Fruit fly (Drosophila melanogaster) whole organism, embryonic: ENCODE measurements around the gene CG6325.

Experiments used
- Aef1 ChIP-seq: fragments of 200-800 bp; sonication (Bioruptor generic); IDR thresholded peaks from 3 replicates; pipeline ENCODE4 v1.3.6; 2022; ENCODE audit warnings: missing biosample characterization, missing genetic modification characterization
- Antp ChIP-seq: fragments of 200-800 bp; sonication (Bioruptor generic); optimal IDR thresholded peaks from 3 replicates; lab custom pipeline; 2016; ENCODE audit warnings: missing biosample characterization, missing genetic modification characterization
- B-H2 ChIP-seq: fragments of 200-800 bp; sonication (Bioruptor generic); optimal IDR thresholded peaks from 2 replicates; lab custom pipeline; 2018; ENCODE audit warnings: missing biosample characterization, mild to moderate bottlenecking, missing genetic modification characterization
- Bdp1 ChIP-seq: fragments of 200-800 bp; sonication (Bioruptor generic); optimal IDR thresholded peaks from 3 replicates; lab custom pipeline; 2016; ENCODE audit warnings: missing biosample characterization, missing genetic modification characterization
- CG12659 ChIP-seq: fragments of 200-800 bp; sonication (Bioruptor generic); optimal IDR thresholded peaks from 3 replicates; lab custom pipeline; 2017; ENCODE audit warnings: mild to moderate bottlenecking, missing biosample characterization, missing genetic modification reagents, missing genetic modification characterization
- CG12942 ChIP-seq: fragments of 200-800 bp; sonication (Bioruptor generic); optimal IDR thresholded peaks from 3 replicates; lab custom pipeline; 2016; ENCODE audit warnings: missing biosample characterization, missing genetic modification characterization
- CG14441 ChIP-seq: fragments of 200-800 bp; sonication (Bioruptor generic); IDR thresholded peaks from 2 replicates; pipeline ENCODE4 v1.3.6; 2022; ENCODE audit warnings: missing biosample characterization, missing genetic modification characterization
- CG14860 ChIP-seq: fragments of 200-800 bp; sonication (Bioruptor generic); IDR thresholded peaks from 3 replicates; pipeline ENCODE4 v1.3.6; 2022; ENCODE audit warnings: missing biosample characterization, missing genetic modification characterization; ENCODE audit not compliant: partially characterized antibody
- CG15011 ChIP-seq: fragments of 200-800 bp; sonication (Bioruptor generic); optimal IDR thresholded peaks from 3 replicates; lab custom pipeline; 2018; ENCODE audit warnings: missing biosample characterization, mild to moderate bottlenecking, missing genetic modification characterization
- CG15696 ChIP-seq: fragments of 200-800 bp; sonication (Bioruptor generic); optimal IDR thresholded peaks from 2 replicates; lab custom pipeline; 2019; ENCODE audit warnings: missing biosample characterization, mild to moderate bottlenecking, missing genetic modification characterization, moderate library complexity
- CG17361 ChIP-seq: fragments of 200-800 bp; sonication (Bioruptor generic); IDR thresholded peaks from 3 replicates; pipeline ENCODE4 v1.3.6; 2022; ENCODE audit warnings: missing biosample characterization, missing genetic modification characterization
- CG17568 ChIP-seq: fragments of 200-800 bp; sonication (Bioruptor generic); optimal IDR thresholded peaks from 2 replicates; lab custom pipeline; 2018; ENCODE audit warnings: missing biosample characterization, mild to moderate bottlenecking, missing genetic modification characterization, moderate library complexity
- CG17912 ChIP-seq: fragments of 200-800 bp; sonication (Bioruptor generic); optimal IDR thresholded peaks from 2 replicates; lab custom pipeline; 2018; ENCODE audit warnings: missing biosample characterization, mild to moderate bottlenecking, missing genetic modification characterization
- CG18619 ChIP-seq: fragments of 200-800 bp; sonication (Bioruptor generic); optimal IDR thresholded peaks from 3 replicates; lab custom pipeline; 2017; ENCODE audit warnings: missing biosample characterization, mild to moderate bottlenecking, missing genetic modification characterization
- CG30403 ChIP-seq: fragments of 200-800 bp; sonication (Bioruptor generic); optimal IDR thresholded peaks from 3 replicates; lab custom pipeline; 2016; ENCODE audit warnings: missing biosample characterization, missing genetic modification characterization
- CG30431 ChIP-seq: fragments of 200-800 bp; sonication (Bioruptor generic); optimal IDR thresholded peaks from 2 replicates; lab custom pipeline; 2017; ENCODE audit warnings: missing biosample characterization, missing genetic modification characterization
- CG31224 ChIP-seq: fragments of 200-800 bp; sonication (Bioruptor generic); IDR thresholded peaks from 2 replicates; pipeline ENCODE4 v1.3.6; 2022; ENCODE audit warnings: missing biosample characterization, missing genetic modification characterization
- CG3163 ChIP-seq: fragments of 200-800 bp; sonication (Bioruptor generic); optimal IDR thresholded peaks from 3 replicates; lab custom pipeline; 2016; ENCODE audit warnings: missing biosample characterization, missing genetic modification characterization
- CG32767 ChIP-seq: fragments of 200-800 bp; sonication (Bioruptor generic); IDR thresholded peaks from 2 replicates; pipeline ENCODE4 v1.3.6; 2022; ENCODE audit warnings: missing biosample characterization, missing genetic modification characterization
- CG33557 ChIP-seq: fragments of 200-800 bp; sonication (Bioruptor generic); optimal IDR thresholded peaks from 2 replicates; lab custom pipeline; 2019; ENCODE audit warnings: missing biosample characterization, mild to moderate bottlenecking, missing genetic modification characterization, moderate library complexity
- CG4328 ChIP-seq: fragments of 200-800 bp; sonication (Bioruptor generic); optimal IDR thresholded peaks from 3 replicates; lab custom pipeline; 2017; ENCODE audit warnings: missing biosample characterization, missing genetic modification reagents, missing genetic modification characterization
- CG4424 ChIP-seq: fragments of 200-800 bp; sonication (Bioruptor generic); optimal IDR thresholded peaks from 3 replicates; lab custom pipeline; 2016; ENCODE audit warnings: missing biosample characterization, missing genetic modification characterization
- CG4854 ChIP-seq: fragments of 200-800 bp; sonication (Bioruptor generic); optimal IDR thresholded peaks from 2 replicates; lab custom pipeline; 2016; ENCODE audit warnings: missing biosample characterization, missing genetic modification characterization, inconsistent platforms
- CG6854 ChIP-seq: fragments of 200-800 bp; sonication (Bioruptor generic); optimal IDR thresholded peaks from 3 replicates; lab custom pipeline; 2017; ENCODE audit warnings: missing biosample characterization, mild to moderate bottlenecking, missing genetic modification characterization
- CG9609 ChIP-seq: fragments of 200-800 bp; sonication (Bioruptor generic); optimal IDR thresholded peaks from 3 replicates; lab custom pipeline; 2016; ENCODE audit warnings: missing biosample characterization, missing genetic modification characterization
- CHES-1-like ChIP-seq: fragments of 200-800 bp; sonication (Bioruptor generic); optimal IDR thresholded peaks from 2 replicates; lab custom pipeline; 2016; ENCODE audit warnings: missing biosample characterization, missing genetic modification characterization
- Camta ChIP-seq: fragments of 200-800 bp; sonication (Bioruptor generic); optimal IDR thresholded peaks from 2 replicates; lab custom pipeline; 2016; ENCODE audit warnings: missing biosample characterization, missing genetic modification characterization
- Eip74EF ChIP-seq, 2 experiments: fragments of 200-800 bp in 1 of 2; fragments of >200 bp in 1 of 2; sonication (Bioruptor generic) in 1 of 2; optimal IDR thresholded peaks; 2 replicates each; lab custom pipeline; 2017 to 2019; ENCODE audit warnings: missing biosample characterization in 2 of 2, missing genetic modification characterization in 2 of 2, mild to moderate bottlenecking in 1 of 2, moderate library complexity in 1 of 2
- GATAe ChIP-seq: fragments of 200-800 bp; sonication (Bioruptor generic); conservative IDR thresholded peaks from 2 replicates; pipeline ENCODE4 v1.3.6; 2022; ENCODE audit warnings: missing biosample characterization, missing genetic modification characterization
- HLH3B ChIP-seq: fragments of 200-800 bp; sonication (Bioruptor generic); IDR thresholded peaks from 2 replicates; pipeline ENCODE4 v1.3.6; 2022; ENCODE audit warnings: missing biosample characterization, missing genetic modification characterization
- NC2β ChIP-seq: fragments of 200-800 bp; sonication (Bioruptor generic); optimal IDR thresholded peaks from 2 replicates; lab custom pipeline; 2016; ENCODE audit warnings: missing biosample characterization, missing genetic modification characterization
- Nf-YB ChIP-seq: fragments of 200-800 bp; sonication (Bioruptor generic); optimal IDR thresholded peaks from 3 replicates; lab custom pipeline; 2019; ENCODE audit warnings: missing biosample characterization, mild to moderate bottlenecking, missing genetic modification characterization, moderate library complexity
- Ravus ChIP-seq: fragments of 200-800 bp; sonication (Bioruptor generic); IDR thresholded peaks from 2 replicates; pipeline ENCODE4 v1.3.6; 2022; ENCODE audit warnings: missing biosample characterization, missing genetic modification characterization
- Rfx ChIP-seq: fragments of 200-800 bp; sonication (Bioruptor generic); IDR thresholded peaks from 2 replicates; pipeline ENCODE4 v1.3.6; 2022; ENCODE audit warnings: missing biosample characterization, missing genetic modification characterization
- Scr ChIP-seq: fragments of 200-800 bp; sonication (Bioruptor generic); IDR thresholded peaks from 2 replicates; pipeline ENCODE4 v1.3.6; 2022; ENCODE audit warnings: missing biosample characterization, missing genetic modification characterization; ENCODE audit not compliant: partially characterized antibody
- Side ChIP-seq: fragments of 200-800 bp; sonication (Bioruptor generic); optimal IDR thresholded peaks from 2 replicates; lab custom pipeline; 2016; ENCODE audit warnings: missing biosample characterization, missing genetic modification characterization
- Stat92E ChIP-seq, 3 experiments: fragments of >200 bp in 2 of 3; fragments of 200-800 bp in 1 of 3; sonication (Bioruptor generic) in 1 of 3; optimal IDR thresholded peaks; 2 replicates each; lab custom pipeline; 2017 to 2019; ENCODE audit warnings: missing biosample characterization in 3 of 3, missing genetic modification characterization in 3 of 3, mild to moderate bottlenecking in 1 of 3, moderate library complexity in 1 of 3
- bcd ChIP-seq: fragments of 200-800 bp; sonication (Bioruptor generic); optimal IDR thresholded peaks from 2 replicates; lab custom pipeline; 2017; ENCODE audit warnings: missing biosample characterization, mild to moderate bottlenecking, missing genetic modification characterization
- chif ChIP-seq, 2 experiments: fragments of 200-800 bp; sonication (Bioruptor generic); optimal IDR thresholded peaks; 3 replicates each; lab custom pipeline; 2016; ENCODE audit warnings: missing biosample characterization in 2 of 2, missing genetic modification characterization in 2 of 2
- ems ChIP-seq: fragments of 200-800 bp; sonication (Bioruptor generic); optimal IDR thresholded peaks from 3 replicates; lab custom pipeline; 2016; ENCODE audit warnings: missing biosample characterization, missing genetic modification characterization
- eyg ChIP-seq: fragments of 200-800 bp; sonication (Bioruptor generic); optimal IDR thresholded peaks from 3 replicates; lab custom pipeline; 2016; ENCODE audit warnings: missing biosample characterization, missing genetic modification characterization
- fd64A ChIP-seq: fragments of 200-800 bp; sonication (Bioruptor generic); optimal IDR thresholded peaks from 3 replicates; lab custom pipeline; 2018; ENCODE audit warnings: missing biosample characterization, mild to moderate bottlenecking, missing genetic modification characterization
- fd96Cb ChIP-seq: fragments of 200-800 bp; sonication (Bioruptor generic); optimal IDR thresholded peaks from 2 replicates; lab custom pipeline; 2018; ENCODE audit warnings: missing biosample characterization, mild to moderate bottlenecking, missing genetic modification characterization, moderate library complexity
- fru ChIP-seq: fragments of >200 bp; optimal IDR thresholded peaks from 2 replicates; lab custom pipeline; 2017
- ham ChIP-seq: fragments of 200-800 bp; sonication (Bioruptor generic); IDR thresholded peaks from 2 replicates; pipeline ENCODE4 v1.3.6; 2022; ENCODE audit warnings: missing biosample characterization, missing genetic modification characterization
- inv ChIP-seq: fragments of 200-800 bp; sonication (Bioruptor generic); IDR thresholded peaks from 2 replicates; pipeline ENCODE4 v1.3.6; 2022; ENCODE audit warnings: missing biosample characterization, missing genetic modification characterization; ENCODE audit not compliant: partially characterized antibody
- kay ChIP-seq: fragments of 200-800 bp; sonication (Bioruptor generic); optimal IDR thresholded peaks from 2 replicates; lab custom pipeline; 2016; ENCODE audit warnings: missing biosample characterization, missing genetic modification characterization
- nom ChIP-seq: fragments of 200-800 bp; sonication (Bioruptor generic); optimal IDR thresholded peaks from 2 replicates; lab custom pipeline; 2017; ENCODE audit warnings: missing biosample characterization, missing genetic modification characterization, mild to moderate bottlenecking, moderate library complexity, missing genetic modification reagents
- pita ChIP-seq: fragments of 200-800 bp; sonication (Bioruptor generic); optimal IDR thresholded peaks from 2 replicates; lab custom pipeline; 2017; ENCODE audit warnings: missing biosample characterization, mild to moderate bottlenecking, missing genetic modification characterization
- vnd ChIP-seq: fragments of 200-800 bp; sonication (Bioruptor generic); IDR thresholded peaks from 3 replicates; pipeline ENCODE4 v1.3.6; 2022; ENCODE audit warnings: missing biosample characterization, missing genetic modification characterization; ENCODE audit not compliant: partially characterized antibody
- z ChIP-seq: fragments of 200-800 bp; sonication (Bioruptor generic); IDR thresholded peaks from 3 replicates; pipeline ENCODE4 v1.3.6; 2022; ENCODE audit warnings: missing biosample characterization, missing genetic modification characterization
- zf30C ChIP-seq: fragments of 200-800 bp; sonication (Bioruptor generic); optimal IDR thresholded peaks from 3 replicates; lab custom pipeline; 2018; ENCODE audit warnings: missing biosample characterization, mild to moderate bottlenecking, missing genetic modification characterization

CG6325 gene

DNA sequence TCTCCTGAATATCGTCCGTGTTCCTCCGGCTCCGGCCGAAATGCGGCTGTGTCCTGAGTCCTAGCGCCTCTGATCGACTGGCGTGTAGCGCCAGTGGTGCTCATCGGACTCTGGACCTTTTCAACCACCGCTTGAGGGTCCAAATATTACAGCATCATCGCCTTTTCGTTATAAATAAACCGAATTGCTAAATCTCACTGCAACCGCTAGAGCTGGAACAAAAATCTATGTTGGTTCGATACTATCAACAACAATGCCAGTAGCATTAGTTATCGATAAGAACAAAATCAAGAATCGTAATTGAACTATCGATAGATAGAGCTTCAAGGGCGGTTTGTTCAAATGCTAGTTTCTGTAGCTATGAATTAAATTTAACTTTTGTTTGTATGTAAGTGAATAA lies at the start of gene CG6325 (continued):
- TF ChIP-seq vnd (GFP tag; lab: Robert Waterston, UW) (peak; percentile 98), Nf-YB (GFP tag; lab: Kevin White, UChicago) (no peak), CG12942 (GFP tag; lab: Kevin White, UChicago) (no peak), Ravus (GFP tag; lab: Robert Waterston, UW) (no peak), Aef1 (GFP tag; lab: Robert Waterston, UW) (no peak), nom (no peak), HLH3B (GFP tag; lab: Robert Waterston, UW) (no peak), CG3163 (GFP tag; lab: Kevin White, UChicago) (no peak), Stat92E (GFP tag; optimal IDR thresholded peaks at IDR 0.05; lab: Kevin White, UChicago) (peak in 1 of 3 experiments; percentile 13), chif (GFP tag; optimal IDR thresholded peaks at IDR 0.05; lab: Kevin White, UChicago) (no peak), CG17568 (GFP tag; lab: Kevin White, UChicago) (no peak), CG4328 (GFP tag; lab: Kevin White, UChicago) (no peak), Side (GFP tag; lab: Kevin White, UChicago) (no peak), CG14441 (GFP tag; lab: Robert Waterston, UW) (no peak), CG30403 (GFP tag; lab: Kevin White, UChicago) (no peak), CG30431 (GFP tag; lab: Kevin White, UChicago) (no peak), CG18619 (no peak), Eip74EF (GFP tag; optimal IDR thresholded peaks at IDR 0.05; lab: Kevin White, UChicago) (no peak), inv (GFP tag; lab: Robert Waterston, UW) (peak; percentile 95), eyg (GFP tag; lab: Kevin White, UChicago) (no peak), pita (GFP tag; lab: Kevin White, UChicago) (no peak), CG4854 (no peak), bcd (no peak), Bdp1 (GFP tag; lab: Kevin White, UChicago) (no peak), CG4424 (GFP tag; lab: Kevin White, UChicago) (no peak), ems (GFP tag; lab: Kevin White, UChicago) (no peak), GATAe (GFP tag; lab: Robert Waterston, UW) (no peak), CG9609 (GFP tag; lab: Kevin White, UChicago) (no peak), CG6854 (no peak), Rfx (GFP tag; lab: Robert Waterston, UW) (no peak; the same call in 1 of the 2 replicates), B-H2 (GFP tag; lab: Kevin White, UChicago) (peak; percentile 16), z (no peak), CG33557 (GFP tag; lab: Kevin White, UChicago) (no peak), CG14860 (peak; percentile 99), fd64A (GFP tag; lab: Kevin White, UChicago) (no peak), kay (GFP tag; lab: Kevin White, UChicago) (no peak), Antp (no peak), CG17361 (GFP tag; lab: Robert Waterston, UW) (no peak), CG15011 (GFP tag; lab: Kevin White, UChicago) (no peak), Camta (GFP tag; lab: Kevin White, UChicago) (no peak), fd96Cb (no peak), NC2β (GFP tag; lab: Kevin White, UChicago) (no peak), CG31224 (GFP tag; lab: Robert Waterston, UW) (no peak), zf30C (GFP tag; lab: Kevin White, UChicago) (no peak), fru (no peak), CG15696 (no peak), CG12659 (GFP tag; lab: Kevin White, UChicago) (no peak), CG32767 (GFP tag; lab: Robert Waterston, UW) (no peak), ham (GFP tag; lab: Robert Waterston, UW) (no peak), CG17912 (GFP tag; lab: Kevin White, UChicago) (no peak), Scr (GFP tag; lab: Robert Waterston, UW) (peak; percentile 97), CHES-1-like (GFP tag; lab: Kevin White, UChicago) (no peak)
